Worm (Caenorhabditis elegans) whole organism, midembryonic: Measurements from ENCODE around the gene Y54G2A.77.

Source experiments
- cog-1 ChIP-seq: sonication (generic microtip); optimal IDR thresholded peaks from 2 replicates; lab custom pipeline; 2016; ENCODE audit warnings: missing genetic modification characterization, missing compliant biosample characterization
- flt-1 ChIP-seq: fragments of 200-800 bp; sonication (Bioruptor generic); IDR thresholded peaks from 2 replicates; pipeline ENCODE4 v1.3.6; 2022; ENCODE audit warnings: missing genetic modification characterization, missing compliant biosample characterization
- klf-2 ChIP-seq: fragments of 200-800 bp; sonication (Bioruptor generic); conservative IDR thresholded peaks from 2 replicates; pipeline ENCODE4 v1.3.6; 2022; ENCODE audit warnings: missing genetic modification reagents, missing genetic modification characterization, missing compliant biosample characterization
- med-1 ChIP-seq: sonication (generic microtip); optimal IDR thresholded peaks from 2 replicates; lab custom pipeline; 2017; ENCODE audit warnings: missing genetic modification characterization, mild to moderate bottlenecking, missing compliant biosample characterization, antibody characterized with exemption, missing genetic modification reagents; ENCODE audit not compliant: insufficient read depth
- ref-1 ChIP-seq: fragments of 200-800 bp; sonication (Bioruptor generic); conservative IDR thresholded peaks from 2 replicates; pipeline ENCODE4 v1.3.6; 2022; ENCODE audit warnings: missing genetic modification reagents, missing genetic modification characterization, missing compliant biosample characterization
- tab-1 ChIP-seq: fragments of 200-800 bp; sonication (Bioruptor generic); IDR thresholded peaks from 2 replicates; pipeline ENCODE4 v1.3.6; 2022; ENCODE audit warnings: missing genetic modification characterization, missing compliant biosample characterization
- ztf-29 ChIP-seq: fragments of 200-800 bp; sonication (Bioruptor generic); IDR thresholded peaks from 2 replicates; pipeline ENCODE4 v1.3.6; 2022; ENCODE audit warnings: missing genetic modification reagents, missing genetic modification characterization, missing compliant biosample characterization

- no peak for TF ChIP-seq ztf-29 (GFP tag; lab: Robert Waterston, UW)
- TF ChIP-seq klf-2 (GFP tag; lab: Robert Waterston, UW) = no peak
- no peak for TF ChIP-seq flt-1
- no peak for TF ChIP-seq tab-1 (GFP tag; lab: Robert Waterston, UW)
- no peak for TF ChIP-seq ref-1 (GFP tag; lab: Robert Waterston, UW)
- TF ChIP-seq cog-1 = no peak
- TF ChIP-seq med-1 (GFP tag; lab: Kevin White, UChicago) = no peak
Observed at ce11 chrIV:2770835-2771234, 8.4 kb downstream of the Y54G2A.77 start.
